In genomic region chrX:19495611-19496583, dm6 we compare ENCODE assay signal across 1 fruit fly cellular context.
TF ChIP-seq lines count a peak whose summit lies in the region.

No protein-coding gene starts in this region.

TF ChIP-seq in whole organism, embryonic, 481 proteins besides CTCF, POLR2A, EP300 and RAD21 (continued from another document and continues in another):
- TF ChIP-seq psq (GFP tag; optimal IDR thresholded peaks at IDR 0.05; lab: Kevin White, UChicago) = no peak
- TF ChIP-seq HLH4C (GFP tag; IDR thresholded peaks at IDR 0.05; lab: Robert Waterston, UW; ENCODE audit: partially characterized antibody) = no peak
- no peak for TF ChIP-seq Kr (GFP tag; optimal IDR thresholded peaks at IDR 0.05; lab: Kevin White, UChicago)
- peak; percentile 16 for TF ChIP-seq ac (GFP tag; optimal IDR thresholded peaks at IDR 0.05; lab: Kevin White, UChicago)
- peak; percentile 63 for TF ChIP-seq pho (GFP tag; optimal IDR thresholded peaks at IDR 0.05; lab: Kevin White, UChicago)
- TF ChIP-seq mld (GFP tag; IDR thresholded peaks at IDR 0.05; lab: Robert Waterston, UW; ENCODE audit: partially characterized antibody) = no peak
- TF ChIP-seq NfI (GFP tag; optimal IDR thresholded peaks at IDR 0.05; lab: Kevin White, UChicago) = peak; percentile 64
- peak; percentile 66 for TF ChIP-seq Ptx1 (GFP tag; IDR thresholded peaks at IDR 0.05; lab: Robert Waterston, UW)
- peak; percentile 42 for TF ChIP-seq mirr (GFP tag; optimal IDR thresholded peaks at IDR 0.05; lab: Kevin White, UChicago)
- TF ChIP-seq Optix (GFP tag; IDR thresholded peaks at IDR 0.05; lab: Robert Waterston, UW) = peak; percentile 35; the same call in 1 of the 3 replicates
- TF ChIP-seq sug (tag; optimal IDR thresholded peaks at IDR 0.05; lab: Kevin White, UChicago) = peak; percentile 81
- TF ChIP-seq ara (GFP tag; IDR thresholded peaks at IDR 0.05; lab: Robert Waterston, UW) = no peak
- peak; percentile 43; the same call in 1 of the 3 replicates for TF ChIP-seq CG17361 (GFP tag; IDR thresholded peaks at IDR 0.05; lab: Robert Waterston, UW)
- no peak for TF ChIP-seq Nf-YB (GFP tag; optimal IDR thresholded peaks at IDR 0.05; lab: Kevin White, UChicago)
- TF ChIP-seq esg (GFP tag; conservative IDR thresholded peaks at IDR 0.05; lab: Robert Waterston, UW) = peak; percentile 63
- TF ChIP-seq lov (optimal IDR thresholded peaks at IDR 0.05; lab: Kevin White, UChicago) = no peak
- no peak for TF ChIP-seq lov (GFP tag; IDR thresholded peaks at IDR 0.05; lab: Robert Waterston, UW)
- no peak for TF ChIP-seq Dfd (GFP tag; optimal IDR thresholded peaks at IDR 0.05; lab: Kevin White, UChicago)
- peak; percentile 63 for TF ChIP-seq zfh2 (GFP tag; optimal IDR thresholded peaks at IDR 0.05; lab: Kevin White, UChicago)
- TF ChIP-seq Gug (GFP tag; IDR thresholded peaks at IDR 0.05; lab: Robert Waterston, UW) = peak; percentile 45; the same call in 2 of the 4 replicates
- no peak for TF ChIP-seq CG2129 (GFP tag; IDR thresholded peaks at IDR 0.05; lab: Robert Waterston, UW; ENCODE audit: partially characterized antibody)
- peak; percentile 3 for TF ChIP-seq btn (GFP tag; optimal IDR thresholded peaks at IDR 0.05; lab: Kevin White, UChicago)
- TF ChIP-seq CG3065 (GFP tag; optimal IDR thresholded peaks at IDR 0.05; lab: Kevin White, UChicago) = no peak
- 0 out of 2 replicates have a peak, but pooled peaks have one; percentile 27 for TF ChIP-seq wor (GFP tag; IDR thresholded peaks at IDR 0.05; lab: Robert Waterston, UW)
- peak; percentile 15 for TF ChIP-seq HmgD (GFP tag; optimal IDR thresholded peaks at IDR 0.05; lab: Kevin White, UChicago)
- TF ChIP-seq Adf1 (GFP tag; IDR thresholded peaks at IDR 0.05; lab: Robert Waterston, UW) = peak; percentile 29; the same call in 1 of the 2 replicates
- peak; percentile 77 for TF ChIP-seq Fer1 (GFP tag; optimal IDR thresholded peaks at IDR 0.05; lab: Kevin White, UChicago)
- TF ChIP-seq maf-S (GFP tag; optimal IDR thresholded peaks at IDR 0.05; lab: Kevin White, UChicago) = peak; percentile 36
- TF ChIP-seq MESR4 (GFP tag; optimal IDR thresholded peaks at IDR 0.05; lab: Kevin White, UChicago) = peak; percentile 70
- peak; percentile 44 for TF ChIP-seq CG17359 (tag; optimal IDR thresholded peaks at IDR 0.05; lab: Kevin White, UChicago)
- peak; percentile 75 for TF ChIP-seq caup (GFP tag; optimal IDR thresholded peaks at IDR 0.05; lab: Kevin White, UChicago; ENCODE audit: severe bottlenecking)
- no peak for TF ChIP-seq CG32767 (GFP tag; IDR thresholded peaks at IDR 0.05; lab: Robert Waterston, UW)
- peak; percentile 32 for TF ChIP-seq CG10654 (GFP tag; optimal IDR thresholded peaks at IDR 0.05; lab: Kevin White, UChicago)
- peak; percentile 39 for TF ChIP-seq CG15514 (GFP tag; optimal IDR thresholded peaks at IDR 0.05; lab: Kevin White, UChicago)
- TF ChIP-seq lmd (GFP tag; IDR thresholded peaks at IDR 0.05; lab: Robert Waterston, UW) = peak; percentile 68
- TF ChIP-seq danr (GFP tag; IDR thresholded peaks at IDR 0.05; lab: Robert Waterston, UW) = no peak
- TF ChIP-seq Aef1 (GFP tag; IDR thresholded peaks at IDR 0.05; lab: Robert Waterston, UW) = peak; percentile 22; the same call in 1 of the 3 replicates
- no peak for TF ChIP-seq CG6272 (GFP tag; IDR thresholded peaks at IDR 0.05; lab: Robert Waterston, UW)
- no peak for TF ChIP-seq amos (GFP tag; IDR thresholded peaks at IDR 0.05; lab: Robert Waterston, UW; ENCODE audit: partially characterized antibody)
- peak; percentile 34 for TF ChIP-seq tx (GFP tag; optimal IDR thresholded peaks at IDR 0.05; lab: Kevin White, UChicago)
- no peak for TF ChIP-seq CG3407 (GFP tag; optimal IDR thresholded peaks at IDR 0.05; lab: Kevin White, UChicago)
- no peak for TF ChIP-seq CG8290 (GFP tag; optimal IDR thresholded peaks at IDR 0.05; lab: Kevin White, UChicago)
- peak in 1 of 2 experiments; percentile 93 for TF ChIP-seq CG8290 (tag; optimal IDR thresholded peaks at IDR 0.05; lab: Kevin White, UChicago)
- peak; percentile 9 for TF ChIP-seq CG10147 (GFP tag; optimal IDR thresholded peaks at IDR 0.05; lab: Kevin White, UChicago)
- TF ChIP-seq CG17186 (GFP tag; optimal IDR thresholded peaks at IDR 0.05; lab: Kevin White, UChicago) = no peak
- peak; percentile 52 for TF ChIP-seq PHDP (tag; optimal IDR thresholded peaks at IDR 0.05; lab: Kevin White, UChicago)
- TF ChIP-seq wdn (GFP tag; IDR thresholded peaks at IDR 0.05; lab: Robert Waterston, UW) = 0 out of 2 replicates have a peak, but pooled peaks have one; percentile 47
- TF ChIP-seq CrebB (tag; optimal IDR thresholded peaks at IDR 0.05; lab: Kevin White, UChicago) = no peak
- TF ChIP-seq Ets65A (GFP tag; lab: Kevin White, UChicago) = peak; percentile 95
- TF ChIP-seq aop (GFP tag; IDR thresholded peaks at IDR 0.05; lab: Robert Waterston, UW) = no peak
- TF ChIP-seq HLHmδ (GFP tag; optimal IDR thresholded peaks at IDR 0.05; lab: Kevin White, UChicago) = no peak
- no peak for TF ChIP-seq twi (tag; optimal IDR thresholded peaks at IDR 0.05; lab: Kevin White, UChicago)
- TF ChIP-seq inv (GFP tag; IDR thresholded peaks at IDR 0.05; lab: Robert Waterston, UW; ENCODE audit: partially characterized antibody) = no peak
- TF ChIP-seq MTF-1 (GFP tag; optimal IDR thresholded peaks at IDR 0.05; lab: Kevin White, UChicago; ENCODE audit: borderline replicate concordance) = peak; percentile 24
- TF ChIP-seq TFAM (GFP tag; optimal IDR thresholded peaks at IDR 0.05; lab: Kevin White, UChicago) = no peak
- TF ChIP-seq CG18011 (GFP tag; optimal IDR thresholded peaks at IDR 0.05; lab: Kevin White, UChicago) = peak; percentile 25
- TF ChIP-seq Asciz (GFP tag; optimal IDR thresholded peaks at IDR 0.05; lab: Kevin White, UChicago) = no peak
- peak; percentile 78 for TF ChIP-seq CG2678 (tag; optimal IDR thresholded peaks at IDR 0.05; lab: Kevin White, UChicago)
- no peak for TF ChIP-seq run (tag; optimal IDR thresholded peaks at IDR 0.05; lab: Kevin White, UChicago)
- no peak for TF ChIP-seq Deaf1 (tag; optimal IDR thresholded peaks at IDR 0.05; lab: Kevin White, UChicago)
- TF ChIP-seq CG10462 (GFP tag; optimal IDR thresholded peaks at IDR 0.05; lab: Kevin White, UChicago) = no peak
- no peak for TF ChIP-seq wek (GFP tag; optimal IDR thresholded peaks at IDR 0.05; lab: Kevin White, UChicago)
- TF ChIP-seq tap (tag; optimal IDR thresholded peaks at IDR 0.05; lab: Kevin White, UChicago) = peak; percentile 46
- no peak for TF ChIP-seq CG18764 (GFP tag; optimal IDR thresholded peaks at IDR 0.05; lab: Kevin White, UChicago)
- TF ChIP-seq dati (GFP tag; IDR thresholded peaks at IDR 0.05; lab: Robert Waterston, UW) = no peak
- TF ChIP-seq Awh (GFP tag; IDR thresholded peaks at IDR 0.05; lab: Robert Waterston, UW) = no peak
- peak; percentile 65 for TF ChIP-seq CG10321 (GFP tag; IDR thresholded peaks at IDR 0.05; lab: Robert Waterston, UW)
- 0 out of 2 replicates have a peak, but pooled peaks have one; percentile 6 for TF ChIP-seq CG5953 (GFP tag; IDR thresholded peaks at IDR 0.05; lab: Robert Waterston, UW)
- TF ChIP-seq Sox102F (GFP tag; optimal IDR thresholded peaks at IDR 0.05; lab: Kevin White, UChicago) = no peak
- peak; percentile 35 for TF ChIP-seq az2 (GFP tag; optimal IDR thresholded peaks at IDR 0.05; lab: Kevin White, UChicago)
- TF ChIP-seq sr (GFP tag; IDR thresholded peaks at IDR 0.05; lab: Robert Waterston, UW) = no peak
- TF ChIP-seq ssp (GFP tag; IDR thresholded peaks at IDR 0.05; lab: Robert Waterston, UW) = peak; percentile 47; the same call in 1 of the 2 replicates
- peak; percentile 71 for TF ChIP-seq Atf6 (GFP tag; IDR thresholded peaks at IDR 0.05; lab: Robert Waterston, UW)
- TF ChIP-seq gro (GFP tag; optimal IDR thresholded peaks at IDR 0.05; lab: Kevin White, UChicago) = peak; percentile 51
- TF ChIP-seq dm (GFP tag; optimal IDR thresholded peaks at IDR 0.05; lab: Kevin White, UChicago) = peak; percentile 51
- TF ChIP-seq fru (optimal IDR thresholded peaks at IDR 0.05; lab: Kevin White, UChicago) = no peak
- TF ChIP-seq lola (GFP tag; optimal IDR thresholded peaks at IDR 0.05; lab: Kevin White, UChicago) = peak in 1 of 3 experiments; percentile 37
- no peak for TF ChIP-seq Doc2 (GFP tag; IDR thresholded peaks at IDR 0.05; lab: Robert Waterston, UW)
- TF ChIP-seq CG7271 (tag; optimal IDR thresholded peaks at IDR 0.05; lab: Kevin White, UChicago) = no peak
- no peak for TF ChIP-seq tna (GFP tag; IDR thresholded peaks at IDR 0.05; lab: Robert Waterston, UW; ENCODE audit: partially characterized antibody)
- TF ChIP-seq gsb (GFP tag; IDR thresholded peaks at IDR 0.05; lab: Robert Waterston, UW) = peak; percentile 53; the same call in 1 of the 2 replicates
- no peak for TF ChIP-seq Neu2 (GFP tag; optimal IDR thresholded peaks at IDR 0.05; lab: Kevin White, UChicago; ENCODE audit: borderline replicate concordance)
- peak; percentile 44; the same call in 1 of the 2 replicates for TF ChIP-seq CG4404 (GFP tag; IDR thresholded peaks at IDR 0.05; lab: Robert Waterston, UW)
- TF ChIP-seq CG3163 (GFP tag; optimal IDR thresholded peaks at IDR 0.05; lab: Kevin White, UChicago) = no peak
- TF ChIP-seq CG13775 (GFP tag; optimal IDR thresholded peaks at IDR 0.05; lab: Kevin White, UChicago) = peak; percentile 43
- no peak for TF ChIP-seq gt (GFP tag; IDR thresholded peaks at IDR 0.05; lab: Robert Waterston, UW)
- TF ChIP-seq Meics (GFP tag; optimal IDR thresholded peaks at IDR 0.05; lab: Kevin White, UChicago) = peak; percentile 80
- no peak for TF ChIP-seq otp (GFP tag; IDR thresholded peaks at IDR 0.05; lab: Robert Waterston, UW)
- TF ChIP-seq disco-r (GFP tag; optimal IDR thresholded peaks at IDR 0.05; lab: Kevin White, UChicago) = peak; percentile 34
- no peak for TF ChIP-seq ash1 (GFP tag; optimal IDR thresholded peaks at IDR 0.05; lab: Kevin White, UChicago)
- TF ChIP-seq jing (GFP tag; optimal IDR thresholded peaks at IDR 0.05; lab: Kevin White, UChicago) = no peak
- peak; percentile 69 for TF ChIP-seq Oli (tag; optimal IDR thresholded peaks at IDR 0.05; lab: Kevin White, UChicago)
- TF ChIP-seq Bgb (GFP tag; IDR thresholded peaks at IDR 0.05; lab: Robert Waterston, UW; ENCODE audit: partially characterized antibody) = no peak
- TF ChIP-seq grn (GFP tag; optimal IDR thresholded peaks at IDR 0.05; lab: Kevin White, UChicago) = no peak
- peak; percentile 34 for TF ChIP-seq CG13894 (tag; optimal IDR thresholded peaks at IDR 0.05; lab: Kevin White, UChicago)
- TF ChIP-seq CG12071 (GFP tag; optimal IDR thresholded peaks at IDR 0.05; lab: Kevin White, UChicago) = peak; percentile 78
- peak; percentile 57; the same call in 2 of the 3 replicates for TF ChIP-seq zfh1 (GFP tag; IDR thresholded peaks at IDR 0.05; lab: Robert Waterston, UW)
- TF ChIP-seq gce (GFP tag; IDR thresholded peaks at IDR 0.05; lab: Robert Waterston, UW) = peak; percentile 70; the same call in 1 of the 3 replicates
- peak; percentile 94 for TF ChIP-seq CG8478 (optimal IDR thresholded peaks at IDR 0.05; lab: Kevin White, UChicago)
- no peak for TF ChIP-seq hth (optimal IDR thresholded peaks at IDR 0.05; lab: Kevin White, UChicago)
- TF ChIP-seq Hmx (GFP tag; optimal IDR thresholded peaks at IDR 0.05; lab: Kevin White, UChicago) = no peak
- TF ChIP-seq bowl (GFP tag; IDR thresholded peaks at IDR 0.05; lab: Robert Waterston, UW) = peak; percentile 45; the same call in 1 of the 2 replicates
- peak; percentile 42 for TF ChIP-seq kay (GFP tag; optimal IDR thresholded peaks at IDR 0.05; lab: Kevin White, UChicago)
- TF ChIP-seq phol (tag; optimal IDR thresholded peaks at IDR 0.05; lab: Kevin White, UChicago) = peak; percentile 41
- TF ChIP-seq h (optimal IDR thresholded peaks at IDR 0.05; lab: Kevin White, UChicago) = no peak
- TF ChIP-seq Taf1 (GFP tag; IDR thresholded peaks at IDR 0.05; lab: Robert Waterston, UW) = no peak; the same call in 1 of the 2 replicates
- no peak for TF ChIP-seq z (GFP tag; IDR thresholded peaks at IDR 0.05; lab: Robert Waterston, UW)
- TF ChIP-seq lbe (GFP tag; optimal IDR thresholded peaks at IDR 0.05; lab: Kevin White, UChicago) = no peak
- TF ChIP-seq vfl (GFP tag; optimal IDR thresholded peaks at IDR 0.05; lab: Kevin White, UChicago) = peak; percentile 20
- TF ChIP-seq schlank (tag; optimal IDR thresholded peaks at IDR 0.05; lab: Kevin White, UChicago) = peak; percentile 54
- TF ChIP-seq CG7745 (tag; optimal IDR thresholded peaks at IDR 0.05; lab: Kevin White, UChicago) = no peak
- no peak for TF ChIP-seq ase (GFP tag; IDR thresholded peaks at IDR 0.05; lab: Robert Waterston, UW)
- TF ChIP-seq CG16815 (GFP tag; optimal IDR thresholded peaks at IDR 0.05; lab: Kevin White, UChicago) = peak; percentile 22
- TF ChIP-seq CG8944 (GFP tag; optimal IDR thresholded peaks at IDR 0.05; lab: Kevin White, UChicago) = peak; percentile 37
- peak; percentile 56 for TF ChIP-seq nmo (GFP tag; optimal IDR thresholded peaks at IDR 0.05; lab: Kevin White, UChicago)
- TF ChIP-seq NC2β (GFP tag; optimal IDR thresholded peaks at IDR 0.05; lab: Kevin White, UChicago) = no peak
- TF ChIP-seq ewg (GFP tag; optimal IDR thresholded peaks at IDR 0.05; lab: Kevin White, UChicago) = peak; percentile 64
- peak; percentile 43 for TF ChIP-seq CG12942 (GFP tag; optimal IDR thresholded peaks at IDR 0.05; lab: Kevin White, UChicago)
- TF ChIP-seq CG8388 (GFP tag; optimal IDR thresholded peaks at IDR 0.05; lab: Kevin White, UChicago) = peak; percentile 53
- no peak for TF ChIP-seq Lpt (GFP tag; optimal IDR thresholded peaks at IDR 0.05; lab: Kevin White, UChicago)
- no peak for TF ChIP-seq CG6175 (GFP tag; IDR thresholded peaks at IDR 0.05; lab: Robert Waterston, UW)
- TF ChIP-seq CG30020 (tag; optimal IDR thresholded peaks at IDR 0.05; lab: Kevin White, UChicago) = no peak
- peak; percentile 44 for TF ChIP-seq Myb (GFP tag; optimal IDR thresholded peaks at IDR 0.05; lab: Kevin White, UChicago)
- peak; percentile 43; the same call in 1 of the 2 replicates for TF ChIP-seq CG14667 (GFP tag; IDR thresholded peaks at IDR 0.05; lab: Robert Waterston, UW)
- peak; percentile 71 for TF ChIP-seq Hmr (GFP tag; optimal IDR thresholded peaks at IDR 0.05; lab: Kevin White, UChicago)
- peak; percentile 29 for TF ChIP-seq cato (GFP tag; optimal IDR thresholded peaks at IDR 0.05; lab: Kevin White, UChicago; ENCODE audit: borderline replicate concordance)
- TF ChIP-seq CG4424 (GFP tag; optimal IDR thresholded peaks at IDR 0.05; lab: Kevin White, UChicago) = peak; percentile 18
- TF ChIP-seq CG11247 (GFP tag; IDR thresholded peaks at IDR 0.05; lab: Robert Waterston, UW) = peak; percentile 41; the same call in 1 of the 2 replicates
- TF ChIP-seq her (GFP tag; optimal IDR thresholded peaks at IDR 0.05; lab: Kevin White, UChicago) = peak; percentile 72
- TF ChIP-seq CG4707 (GFP tag; optimal IDR thresholded peaks at IDR 0.05; lab: Kevin White, UChicago) = no peak
- TF ChIP-seq tgo (GFP tag; IDR thresholded peaks at IDR 0.05; lab: Robert Waterston, UW) = peak; percentile 53; the same call in 2 of the 3 replicates
